Fruit fly (Drosophila melanogaster) whole organism, prepupa: Measurements from ENCODE around the gene CG14506.
A peak's percentile ranks its signal among the peaks of the same experiment; 100 is the strongest.

ENCODE experiments used
- CG10631 ChIP-seq: fragments of 200-800 bp; sonication (Bioruptor generic); optimal IDR thresholded peaks from 2 replicates; lab custom pipeline; 2016; ENCODE audit warnings: missing biosample characterization, missing genetic modification characterization
- CG11294 ChIP-seq: fragments of 200-800 bp; sonication (Bioruptor generic); IDR thresholded peaks from 2 replicates; pipeline ENCODE4 v1.3.6; 2022; ENCODE audit warnings: missing biosample characterization, missing genetic modification characterization
- CG6163 ChIP-seq: fragments of 200-800 bp; sonication (Bioruptor generic); IDR thresholded peaks from 3 replicates; pipeline ENCODE4 v1.3.6; 2022; ENCODE audit warnings: missing biosample characterization, missing genetic modification characterization
- CG6792 ChIP-seq: fragments of 200-800 bp; sonication (Bioruptor generic); optimal IDR thresholded peaks from 3 replicates; lab custom pipeline; 2016; ENCODE audit warnings: missing biosample characterization, missing genetic modification characterization
- CG6808 ChIP-seq: fragments of 200-800 bp; sonication (Bioruptor generic); optimal IDR thresholded peaks from 3 replicates; lab custom pipeline; 2017; ENCODE audit warnings: missing biosample characterization, missing genetic modification characterization, mild to moderate bottlenecking, moderate library complexity, missing genetic modification reagents
- CG8119 ChIP-seq: fragments of 200-800 bp; sonication (Bioruptor generic); IDR thresholded peaks from 3 replicates; pipeline ENCODE4 v1.3.6; 2022; ENCODE audit warnings: missing biosample characterization, missing genetic modification characterization
- CG9139 ChIP-seq: fragments of 200-800 bp; sonication (Bioruptor generic); optimal IDR thresholded peaks from 3 replicates; lab custom pipeline; 2017; ENCODE audit warnings: missing biosample characterization, mild to moderate bottlenecking, missing genetic modification characterization
- acj6 ChIP-seq: fragments of 200-800 bp; sonication (Bioruptor generic); optimal IDR thresholded peaks from 3 replicates; lab custom pipeline; 2016; ENCODE audit warnings: missing biosample characterization, missing genetic modification characterization
- dsx ChIP-seq: fragments of 200-800 bp; optimal IDR thresholded peaks from 3 replicates; lab custom pipeline; 2019; ENCODE audit warnings: missing biosample characterization, mild to moderate bottlenecking, missing genetic modification characterization, moderate library complexity; ENCODE audit not compliant: poor library complexity, severe bottlenecking
- fkh ChIP-seq: fragments of 200-800 bp; sonication (Bioruptor generic); optimal IDR thresholded peaks from 3 replicates; lab custom pipeline; 2017; ENCODE audit warnings: missing biosample characterization, mild to moderate bottlenecking, missing genetic modification characterization, moderate library complexity
- lz ChIP-seq: fragments of 200-800 bp; sonication (Bioruptor generic); optimal IDR thresholded peaks from 3 replicates; lab custom pipeline; 2016; ENCODE audit warnings: missing biosample characterization, missing genetic modification characterization

- TF ChIP-seq CG8119, result 0 out of 3 replicates have a peak, but pooled peaks have one; percentile 38
- TF ChIP-seq fkh, result no peak
- peak; percentile 7 for TF ChIP-seq CG9139 (GFP tag; lab: Kevin White, UChicago)
- TF ChIP-seq CG6808, result peak; percentile 65
- TF ChIP-seq acj6 (GFP tag; lab: Kevin White, UChicago), result peak; percentile 81
- peak; percentile 72 for TF ChIP-seq CG6163 (GFP tag; lab: Robert Waterston, UW)
- TF ChIP-seq CG10631, result peak; percentile 50
- TF ChIP-seq CG11294 (GFP tag; lab: Robert Waterston, UW), result peak; percentile 63
- peak; percentile 56 for TF ChIP-seq dsx (GFP tag; lab: Kevin White, UChicago)
- TF ChIP-seq CG6792, result peak; percentile 48
- TF ChIP-seq lz (GFP tag; lab: Kevin White, UChicago), result peak; percentile 50
These were observed 40.1 kb downstream of the CG14506 start for dm6 chr3R:29256811-29257439.
